Worm (Caenorhabditis elegans): ENCODE measurements around the gene srh-137.

DNA sequence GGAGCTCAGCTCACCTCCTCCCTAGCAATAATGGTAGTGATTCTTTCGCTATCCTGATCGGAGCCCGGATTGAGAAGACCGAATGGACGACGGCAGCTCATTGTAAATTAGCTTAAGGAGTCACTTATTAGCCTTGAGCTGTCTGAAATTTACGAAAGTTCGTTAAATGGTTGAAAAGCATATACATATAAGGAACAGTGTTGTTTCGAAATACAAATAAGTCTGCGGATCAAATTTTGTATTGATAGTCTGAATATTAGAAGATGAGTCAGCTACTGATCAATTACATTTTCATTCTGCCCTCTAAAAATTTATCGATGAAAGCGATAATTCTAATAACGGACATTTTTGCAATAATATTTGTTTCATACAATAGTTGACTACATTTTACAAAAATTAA is 49.8 kb downstream of the srh-137 start, which contains the start of gene F14F8.14:
- TF ChIP-seq snpc-4 (tag; optimal IDR thresholded peaks at IDR 0.05) = no peak
- no peak for TF ChIP-seq nhr-67 (tag; optimal IDR thresholded peaks at IDR 0.05)
- TF ChIP-seq lin-39 (tag; optimal IDR thresholded peaks at IDR 0.05) = no peak
- no peak for TF ChIP-seq egl-27 (tag; optimal IDR thresholded peaks at IDR 0.05)
- no peak for TF ChIP-seq elt-1 (tag; optimal IDR thresholded peaks at IDR 0.05)
